Fruit fly (Drosophila melanogaster) whole organism, embryonic: ENCODE results near the gene Scamp.
A peak's percentile ranks its signal among the peaks of the same experiment; 100 is the strongest.

Experiments used
- Awh ChIP-seq: fragments of 200-800 bp; sonication (Bioruptor generic); IDR thresholded peaks from 2 replicates; pipeline ENCODE4, ENCODE4 v1.3.6; 2022; ENCODE audit warnings: missing biosample characterization, missing genetic modification characterization
- CG11093 ChIP-seq: fragments of 200-800 bp; sonication (Bioruptor generic); IDR thresholded peaks from 3 replicates; pipeline ENCODE4 v1.3.6; 2022; ENCODE audit warnings: missing biosample characterization, missing genetic modification characterization
- CG11456 ChIP-seq: fragments of 200-800 bp; sonication (Bioruptor generic); IDR thresholded peaks from 3 replicates; pipeline ENCODE4 v1.3.6; 2022; ENCODE audit warnings: missing biosample characterization, missing genetic modification characterization
- CG11504 ChIP-seq: fragments of 200-800 bp; sonication (Bioruptor generic); optimal IDR thresholded peaks from 3 replicates; lab custom pipeline; 2019; ENCODE audit warnings: missing biosample characterization, mild to moderate bottlenecking, missing genetic modification characterization, moderate library complexity
- CG14014 ChIP-seq: fragments of 200-800 bp; sonication (Bioruptor generic); IDR thresholded peaks from 2 replicates; pipeline ENCODE4 v1.3.6; 2022; ENCODE audit warnings: missing biosample characterization, missing genetic modification characterization
- CG14860 ChIP-seq: fragments of 200-800 bp; sonication (Bioruptor generic); IDR thresholded peaks from 3 replicates; pipeline ENCODE4 v1.3.6; 2022; ENCODE audit warnings: missing biosample characterization, missing genetic modification characterization; ENCODE audit not compliant: partially characterized antibody
- CG15696 ChIP-seq: fragments of 200-800 bp; sonication (Bioruptor generic); optimal IDR thresholded peaks from 2 replicates; lab custom pipeline; 2019; ENCODE audit warnings: missing biosample characterization, mild to moderate bottlenecking, missing genetic modification characterization, moderate library complexity
- CG1603 ChIP-seq: fragments of 200-800 bp; sonication (Bioruptor generic); optimal IDR thresholded peaks from 2 replicates; lab custom pipeline; 2019; ENCODE audit warnings: missing biosample characterization, mild to moderate bottlenecking, missing genetic modification characterization, moderate library complexity
- CG17829 ChIP-seq: fragments of 200-800 bp; optimal IDR thresholded peaks from 2 replicates; lab custom pipeline; 2019; ENCODE audit warnings: missing biosample characterization, mild to moderate bottlenecking, missing genetic modification characterization, moderate library complexity
- CG17912 ChIP-seq: fragments of 200-800 bp; sonication (Bioruptor generic); optimal IDR thresholded peaks from 2 replicates; lab custom pipeline; 2018; ENCODE audit warnings: missing biosample characterization, mild to moderate bottlenecking, missing genetic modification characterization
- CG2199 ChIP-seq: fragments of 200-800 bp; sonication (Bioruptor generic); IDR thresholded peaks from 3 replicates; pipeline ENCODE4 v1.3.6; 2022; ENCODE audit warnings: missing biosample characterization, missing genetic modification characterization
- CG33557 ChIP-seq: fragments of 200-800 bp; sonication (Bioruptor generic); optimal IDR thresholded peaks from 2 replicates; lab custom pipeline; 2019; ENCODE audit warnings: missing biosample characterization, mild to moderate bottlenecking, missing genetic modification characterization, moderate library complexity
- CG4282 ChIP-seq: fragments of 200-800 bp; sonication (Bioruptor generic); optimal IDR thresholded peaks from 2 replicates; lab custom pipeline; 2016; ENCODE audit warnings: missing biosample characterization, missing genetic modification characterization
- CG5180 ChIP-seq: fragments of 200-800 bp; sonication (Bioruptor generic); optimal IDR thresholded peaks from 3 replicates; lab custom pipeline; 2017; ENCODE audit warnings: missing biosample characterization, missing genetic modification characterization, mild to moderate bottlenecking, moderate library complexity, missing genetic modification reagents
- CG7839 ChIP-seq: fragments of 200-800 bp; sonication (Bioruptor generic); optimal IDR thresholded peaks from 3 replicates; lab custom pipeline; 2018; ENCODE audit warnings: missing biosample characterization, mild to moderate bottlenecking, missing genetic modification characterization, moderate library complexity
- Camta ChIP-seq: fragments of 200-800 bp; sonication (Bioruptor generic); optimal IDR thresholded peaks from 2 replicates; lab custom pipeline; 2016; ENCODE audit warnings: missing biosample characterization, missing genetic modification characterization
- D ChIP-seq, 2 experiments: fragments of 200-800 bp in 1 of 2; fragments of >200 bp in 1 of 2; sonication (Bioruptor generic) in 1 of 2; optimal IDR thresholded peaks; 2 replicates in 1 of 2; 3 replicates in 1 of 2; lab custom pipeline; 2017; ENCODE audit warnings: mild to moderate bottlenecking in 1 of 2, missing biosample characterization in 1 of 2, missing genetic modification characterization in 1 of 2, missing genetic modification reagents in 1 of 2
- D19A ChIP-seq: fragments of 200-800 bp; optimal IDR thresholded peaks from 3 replicates; lab custom pipeline; 2019; ENCODE audit warnings: missing biosample characterization, mild to moderate bottlenecking, missing genetic modification characterization, moderate library complexity
- Doc3 ChIP-seq: fragments of 200-800 bp; sonication (Bioruptor generic); IDR thresholded peaks from 3 replicates; pipeline ENCODE4 v1.3.6; 2022; ENCODE audit warnings: missing biosample characterization, missing genetic modification characterization; ENCODE audit not compliant: partially characterized antibody
- MBD-R2 ChIP-seq: fragments of 200-800 bp; sonication (Bioruptor generic); IDR thresholded peaks from 2 replicates; pipeline ENCODE4 v1.3.6; 2022; ENCODE audit warnings: missing biosample characterization, missing genetic modification characterization
- Med ChIP-seq: fragments of 200-800 bp; sonication (Bioruptor generic); peaks from one replicate; lab custom pipeline; 2016; ENCODE audit warnings: missing biosample characterization, missing genetic modification characterization, mild to moderate bottlenecking, inconsistent platforms, moderate library complexity
- NC2α ChIP-seq: fragments of 200-800 bp; sonication (Bioruptor generic); optimal IDR thresholded peaks from 2 replicates; lab custom pipeline; 2016; ENCODE audit warnings: missing biosample characterization, missing genetic modification characterization
- Nf-YB ChIP-seq: fragments of 200-800 bp; sonication (Bioruptor generic); optimal IDR thresholded peaks from 3 replicates; lab custom pipeline; 2019; ENCODE audit warnings: missing biosample characterization, mild to moderate bottlenecking, missing genetic modification characterization, moderate library complexity
- Nf-YC ChIP-seq: fragments of 200-800 bp; optimal IDR thresholded peaks from 3 replicates; lab custom pipeline; 2019; ENCODE audit warnings: missing biosample characterization, mild to moderate bottlenecking, missing genetic modification characterization, moderate library complexity
- PHDP ChIP-seq: fragments of 200-800 bp; sonication (Bioruptor generic); optimal IDR thresholded peaks from 3 replicates; lab custom pipeline; 2018; ENCODE audit warnings: missing biosample characterization, mild to moderate bottlenecking, missing genetic modification characterization, moderate library complexity
- Scr ChIP-seq: fragments of 200-800 bp; sonication (Bioruptor generic); IDR thresholded peaks from 2 replicates; pipeline ENCODE4 v1.3.6; 2022; ENCODE audit warnings: missing biosample characterization, missing genetic modification characterization; ENCODE audit not compliant: partially characterized antibody
- Stat92E ChIP-seq, 3 experiments: fragments of >200 bp in 2 of 3; fragments of 200-800 bp in 1 of 3; sonication (Bioruptor generic) in 1 of 3; optimal IDR thresholded peaks; 2 replicates each; lab custom pipeline; 2017 to 2019; ENCODE audit warnings: missing biosample characterization in 3 of 3, missing genetic modification characterization in 3 of 3, mild to moderate bottlenecking in 1 of 3, moderate library complexity in 1 of 3
- amos ChIP-seq: fragments of 200-800 bp; sonication (Bioruptor generic); IDR thresholded peaks from 2 replicates; pipeline ENCODE4 v1.3.6; 2022; ENCODE audit warnings: missing biosample characterization, missing genetic modification characterization; ENCODE audit not compliant: partially characterized antibody
- ara ChIP-seq: fragments of 200-800 bp; sonication (Bioruptor generic); IDR thresholded peaks from 2 replicates; pipeline ENCODE4 v1.3.6; 2022; ENCODE audit warnings: missing biosample characterization, missing genetic modification characterization
- ash1 ChIP-seq: fragments of 200-800 bp; sonication (Bioruptor generic); optimal IDR thresholded peaks from 2 replicates; lab custom pipeline; 2018; ENCODE audit warnings: missing biosample characterization, mild to moderate bottlenecking, missing genetic modification characterization
- bsh ChIP-seq, 2 experiments: fragments of 200-800 bp; sonication (Bioruptor generic); optimal IDR thresholded peaks; 2 replicates each; lab custom pipeline; 2017 to 2018; ENCODE audit warnings: mild to moderate bottlenecking in 2 of 2, missing biosample characterization in 2 of 2, missing genetic modification characterization in 2 of 2, moderate library complexity in 1 of 2
- chinmo ChIP-seq: fragments of 200-800 bp; sonication (Bioruptor generic); IDR thresholded peaks from 4 replicates; pipeline ENCODE4 v1.3.6; 2022; ENCODE audit warnings: missing biosample characterization, missing genetic modification characterization; ENCODE audit not compliant: partially characterized antibody
- chm ChIP-seq: fragments of 200-800 bp; sonication (Bioruptor generic); IDR thresholded peaks from 2 replicates; pipeline ENCODE4 v1.3.6; 2022; ENCODE audit warnings: missing biosample characterization, missing genetic modification characterization
- da ChIP-seq: fragments of 200-800 bp; sonication (Bioruptor generic); optimal IDR thresholded peaks from 2 replicates; lab custom pipeline; 2016; ENCODE audit warnings: missing biosample characterization, missing genetic modification characterization
- dmrt11E ChIP-seq: fragments of 200-800 bp; sonication (Bioruptor generic); optimal IDR thresholded peaks from 3 replicates; lab custom pipeline; 2018; ENCODE audit warnings: missing biosample characterization, mild to moderate bottlenecking, missing genetic modification characterization, moderate library complexity
- her ChIP-seq: fragments of 200-800 bp; sonication (Bioruptor generic); optimal IDR thresholded peaks from 2 replicates; lab custom pipeline; 2016; ENCODE audit warnings: missing biosample characterization, missing genetic modification characterization
- kah ChIP-seq: fragments of 200-800 bp; sonication (Bioruptor generic); optimal IDR thresholded peaks from 2 replicates; lab custom pipeline; 2018; ENCODE audit warnings: missing biosample characterization, mild to moderate bottlenecking, missing genetic modification characterization
- ken ChIP-seq: fragments of 200-800 bp; sonication (Bioruptor generic); IDR thresholded peaks from 3 replicates; pipeline ENCODE4 v1.3.6; 2022; ENCODE audit warnings: missing biosample characterization, missing genetic modification characterization
- kni ChIP-seq: fragments of 200-800 bp; sonication (Bioruptor generic); optimal IDR thresholded peaks from 3 replicates; lab custom pipeline; 2017; ENCODE audit warnings: mild to moderate bottlenecking, missing biosample characterization, missing genetic modification reagents, missing genetic modification characterization
- lmd ChIP-seq: fragments of 200-800 bp; sonication (Bioruptor generic); IDR thresholded peaks from 2 replicates; pipeline ENCODE4 v1.3.6; 2022; ENCODE audit warnings: missing biosample characterization, missing genetic modification characterization
- mld ChIP-seq: fragments of 200-800 bp; sonication (Bioruptor generic); IDR thresholded peaks from 3 replicates; pipeline ENCODE4 v1.3.6; 2022; ENCODE audit warnings: missing biosample characterization, missing genetic modification characterization; ENCODE audit not compliant: partially characterized antibody
- phol ChIP-seq: fragments of 200-800 bp; sonication (Bioruptor generic); optimal IDR thresholded peaks from 3 replicates; lab custom pipeline; 2018; ENCODE audit warnings: missing biosample characterization, mild to moderate bottlenecking, missing genetic modification characterization, moderate library complexity
- prd ChIP-seq, 3 experiments: fragments of >200 bp in 2 of 3; fragments of 200-800 bp in 1 of 3; sonication (Bioruptor generic) in 1 of 3; optimal IDR thresholded peaks in 2 of 3; IDR thresholded peaks in 1 of 3; 2 replicates in 2 of 3; 3 replicates in 1 of 3; pipeline versions ENCODE4 v1.3.6 to Lab custom; 2017 to 2022; ENCODE audit warnings: missing biosample characterization in 1 of 3, missing genetic modification characterization in 1 of 3
- slbo ChIP-seq: fragments of 200-800 bp; sonication (Bioruptor generic); IDR thresholded peaks from 2 replicates; pipeline ENCODE4 v1.3.6; 2022; ENCODE audit warnings: missing biosample characterization, missing genetic modification characterization
- stc ChIP-seq: fragments of 200-800 bp; sonication (Bioruptor generic); IDR thresholded peaks from 2 replicates; pipeline ENCODE4 v1.3.6; 2022; ENCODE audit warnings: missing biosample characterization, missing genetic modification characterization
- vvl ChIP-seq: fragments of 200-800 bp; sonication (Bioruptor generic); IDR thresholded peaks from 2 replicates; pipeline ENCODE4 v1.3.6; 2022; ENCODE audit warnings: missing biosample characterization, missing genetic modification characterization
- zen ChIP-seq: fragments of 200-800 bp; sonication (Bioruptor generic); optimal IDR thresholded peaks from 3 replicates; lab custom pipeline; 2018; ENCODE audit warnings: missing biosample characterization, mild to moderate bottlenecking, missing genetic modification characterization, moderate library complexity

Scamp gene

DNA sequence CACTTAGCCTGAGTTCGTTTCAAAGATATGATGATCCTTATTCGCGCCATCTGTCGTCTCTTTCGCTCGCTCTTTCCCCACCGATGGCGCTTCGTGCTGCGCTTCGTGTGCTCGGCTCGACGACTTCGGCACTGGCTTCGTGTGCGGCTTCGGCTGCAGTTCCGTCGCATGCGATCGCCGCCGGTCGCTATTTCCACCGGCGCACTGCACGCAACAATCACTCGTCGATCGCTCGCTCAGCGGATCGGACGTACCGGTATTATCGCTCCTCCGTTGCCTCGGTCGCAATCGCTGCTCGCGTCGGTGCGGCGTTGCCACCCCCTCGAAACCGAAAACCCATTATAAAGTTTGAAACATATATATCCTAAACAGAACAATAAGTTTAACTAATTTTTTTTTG is 49.1 kb upstream of the Scamp start (continued):
- peak; percentile 73; the same call in 1 of the 3 replicates for TF ChIP-seq CG11456
- TF ChIP-seq PHDP = peak; percentile 21
- peak; percentile 43 for TF ChIP-seq CG5180 (GFP tag; lab: Kevin White, UChicago)
- TF ChIP-seq CG17829 (tag; lab: Kevin White, UChicago) = peak; percentile 57
- TF ChIP-seq CG11093 (GFP tag; lab: Robert Waterston, UW) = no peak
- peak in 1 of 2 experiments; percentile 24 for TF ChIP-seq bsh (GFP tag; optimal IDR thresholded peaks at IDR 0.05; lab: Kevin White, UChicago)
- no peak for TF ChIP-seq lmd (GFP tag; lab: Robert Waterston, UW)
- TF ChIP-seq da = no peak
- TF ChIP-seq CG33557 (GFP tag; lab: Kevin White, UChicago) = peak; percentile 61
- no peak for TF ChIP-seq prd (optimal IDR thresholded peaks at IDR 0.05; lab: Kevin White, UChicago)
- TF ChIP-seq prd (GFP tag; IDR thresholded peaks at IDR 0.05; lab: Robert Waterston, UW) = 0 out of 3 replicates have a peak, but pooled peaks have one; percentile 28
- peak; percentile 12 for TF ChIP-seq D19A
- peak; percentile 3 for TF ChIP-seq her (GFP tag; lab: Kevin White, UChicago)
- peak; percentile 19 for TF ChIP-seq CG11504 (tag; lab: Kevin White, UChicago)
- 0 out of 3 replicates have a peak, but pooled peaks have one; percentile 44 for TF ChIP-seq ken (GFP tag; lab: Robert Waterston, UW)
- TF ChIP-seq Med (GFP tag; lab: Kevin White, UChicago) = peak; percentile 85
- peak; percentile 5 for TF ChIP-seq kni (GFP tag; lab: Kevin White, UChicago)
- peak; percentile 46 for TF ChIP-seq CG1603 (tag; lab: Kevin White, UChicago)
- peak; percentile 15 for TF ChIP-seq dmrt11E
- peak; percentile 17 for TF ChIP-seq CG7839 (tag; lab: Kevin White, UChicago)
- TF ChIP-seq Camta (GFP tag; lab: Kevin White, UChicago) = peak; percentile 7
- TF ChIP-seq CG4282 (GFP tag; lab: Kevin White, UChicago) = no peak
- peak; percentile 56; the same call in 1 of the 2 replicates for TF ChIP-seq vvl (GFP tag; lab: Robert Waterston, UW)
- no peak for TF ChIP-seq phol (tag; lab: Kevin White, UChicago)
- no peak for TF ChIP-seq CG14860 (GFP tag; lab: Robert Waterston, UW)
- no peak for TF ChIP-seq Doc3 (GFP tag; lab: Robert Waterston, UW)
- TF ChIP-seq slbo = 0 out of 2 replicates have a peak, but pooled peaks have one; percentile 7
- peak; percentile 13; the same call in 1 of the 2 replicates for TF ChIP-seq Scr (GFP tag; lab: Robert Waterston, UW)
- peak; percentile 11 for TF ChIP-seq Nf-YC (tag; lab: Kevin White, UChicago)
- TF ChIP-seq amos (GFP tag; lab: Robert Waterston, UW) = peak; percentile 36; the same call in 1 of the 2 replicates
- TF ChIP-seq D (optimal IDR thresholded peaks at IDR 0.05; lab: Kevin White, UChicago) = no peak
- no peak for TF ChIP-seq D (GFP tag; optimal IDR thresholded peaks at IDR 0.05; lab: Kevin White, UChicago)
- TF ChIP-seq stc (GFP tag; lab: Robert Waterston, UW) = 0 out of 2 replicates have a peak, but pooled peaks have one; percentile 5
- TF ChIP-seq chm (GFP tag; lab: Robert Waterston, UW) = peak; percentile 74; the same call in 1 of the 2 replicates
- TF ChIP-seq ash1 = no peak
- peak; percentile 9 for TF ChIP-seq NC2α (GFP tag; lab: Kevin White, UChicago)
- TF ChIP-seq Awh (GFP tag; lab: Robert Waterston, UW) = peak; percentile 45; the same call in 1 of the 2 replicates
- TF ChIP-seq kah (GFP tag; lab: Kevin White, UChicago) = peak; percentile 6
- 0 out of 2 replicates have a peak, but pooled peaks have one; percentile 12 for TF ChIP-seq MBD-R2 (GFP tag; lab: Robert Waterston, UW)
- peak; percentile 60 for TF ChIP-seq ara (GFP tag; lab: Robert Waterston, UW)
- peak; percentile 26 for TF ChIP-seq CG17912 (GFP tag; lab: Kevin White, UChicago)
- peak; percentile 16 for TF ChIP-seq Nf-YB (GFP tag; lab: Kevin White, UChicago)
- peak in 1 of 3 experiments; percentile 32 for TF ChIP-seq Stat92E (GFP tag; optimal IDR thresholded peaks at IDR 0.05; lab: Kevin White, UChicago)
- peak; percentile 82; the same call in 3 of the 4 replicates for TF ChIP-seq chinmo (GFP tag; lab: Robert Waterston, UW)
- peak; percentile 43; the same call in 1 of the 2 replicates for TF ChIP-seq CG14014 (GFP tag; lab: Robert Waterston, UW)
- no peak for TF ChIP-seq mld (GFP tag; lab: Robert Waterston, UW)
- no peak for TF ChIP-seq CG15696 (tag; lab: Kevin White, UChicago)
- TF ChIP-seq zen (tag; lab: Kevin White, UChicago) = peak; percentile 3
- peak; percentile 77; the same call in 1 of the 3 replicates for TF ChIP-seq CG2199 (GFP tag; lab: Robert Waterston, UW)
